Worm (Caenorhabditis elegans) whole organism, midembryonic: Measurements from ENCODE around the gene B0393.9.

Experiments used
- T22C8.4 ChIP-seq: fragments of 200-800 bp; sonication (Bioruptor generic); IDR thresholded peaks from 2 replicates; pipeline ENCODE4 v1.3.6; 2022; ENCODE audit warnings: missing genetic modification characterization, missing compliant biosample characterization
- cog-1 ChIP-seq: sonication (generic microtip); optimal IDR thresholded peaks from 2 replicates; lab custom pipeline; 2016; ENCODE audit warnings: missing genetic modification characterization, missing compliant biosample characterization
- flt-1 ChIP-seq: fragments of 200-800 bp; sonication (Bioruptor generic); IDR thresholded peaks from 2 replicates; pipeline ENCODE4 v1.3.6; 2022; ENCODE audit warnings: missing genetic modification characterization, missing compliant biosample characterization
- klf-2 ChIP-seq: fragments of 200-800 bp; sonication (Bioruptor generic); conservative IDR thresholded peaks from 2 replicates; pipeline ENCODE4 v1.3.6; 2022; ENCODE audit warnings: missing genetic modification reagents, missing genetic modification characterization, missing compliant biosample characterization
- med-1 ChIP-seq: sonication (generic microtip); optimal IDR thresholded peaks from 2 replicates; lab custom pipeline; 2017; ENCODE audit warnings: missing genetic modification characterization, mild to moderate bottlenecking, missing compliant biosample characterization, antibody characterized with exemption, missing genetic modification reagents; ENCODE audit not compliant: insufficient read depth
- ref-1 ChIP-seq: fragments of 200-800 bp; sonication (Bioruptor generic); conservative IDR thresholded peaks from 2 replicates; pipeline ENCODE4 v1.3.6; 2022; ENCODE audit warnings: missing genetic modification reagents, missing genetic modification characterization, missing compliant biosample characterization
- tab-1 ChIP-seq: fragments of 200-800 bp; sonication (Bioruptor generic); IDR thresholded peaks from 2 replicates; pipeline ENCODE4 v1.3.6; 2022; ENCODE audit warnings: missing genetic modification characterization, missing compliant biosample characterization
- ztf-23 ChIP-seq: fragments of 200-800 bp; sonication (Bioruptor generic); IDR thresholded peaks from 2 replicates; pipeline ENCODE4 v1.3.6; 2022; ENCODE audit warnings: missing genetic modification reagents, missing genetic modification characterization, missing compliant biosample characterization
- ztf-29 ChIP-seq: fragments of 200-800 bp; sonication (Bioruptor generic); IDR thresholded peaks from 2 replicates; pipeline ENCODE4 v1.3.6; 2022; ENCODE audit warnings: missing genetic modification reagents, missing genetic modification characterization, missing compliant biosample characterization

DNA sequence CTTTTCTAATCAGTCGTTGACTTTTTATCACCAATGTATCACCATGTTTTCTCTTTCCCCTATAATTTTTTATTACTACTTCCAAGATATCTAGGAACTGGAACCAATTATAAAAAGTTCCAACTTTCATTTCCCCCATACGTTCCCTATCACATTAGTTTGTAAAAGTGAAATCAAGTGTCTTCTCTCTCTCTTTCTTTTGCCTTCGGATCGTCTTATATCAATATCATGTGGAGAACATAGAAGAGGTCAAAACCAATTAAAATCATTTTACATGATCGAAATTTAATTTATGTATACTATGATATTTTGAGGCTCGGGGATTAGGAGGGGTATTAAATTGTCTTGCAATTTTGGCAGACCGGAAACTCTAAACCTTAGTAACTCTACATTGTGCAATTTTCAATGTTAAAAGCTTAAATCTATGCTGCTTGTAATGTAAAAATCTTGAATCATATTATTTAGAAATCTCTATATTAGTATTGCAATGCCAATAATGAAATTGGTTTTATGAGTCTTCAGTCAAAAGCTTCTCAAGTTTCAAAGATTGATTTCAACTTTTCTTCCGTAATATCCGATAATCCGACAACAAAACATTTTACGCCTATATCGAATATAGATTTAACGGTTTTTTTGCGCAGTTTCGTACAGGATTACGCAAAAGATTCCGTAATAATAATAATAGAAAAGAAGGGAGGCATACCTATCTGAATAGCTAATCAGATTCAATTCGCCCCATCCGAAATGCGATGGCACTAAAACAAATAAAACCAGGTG, 11.9 kb downstream of the B0393.9 start:
- TF ChIP-seq flt-1 (no peak), tab-1 (GFP tag; lab: Robert Waterston, UW) (no peak), ztf-23 (no peak), ztf-29 (GFP tag; lab: Robert Waterston, UW) (no peak), ref-1 (GFP tag; lab: Robert Waterston, UW) (no peak), klf-2 (no peak), T22C8.4 (no peak), med-1 (GFP tag; lab: Kevin White, UChicago) (no peak), cog-1 (tag; lab: Kevin White, UChicago) (no peak)
